Worm (Caenorhabditis elegans) whole organism, L2 larva: ENCODE results near the gene acbp-8.

Experiments used
- alr-1 ChIP-seq: fragments of 150-350 bp; optimal IDR thresholded peaks from 2 replicates; lab custom pipeline; 2014; ENCODE audit warnings: missing biosample characterization, missing genetic modification characterization
- aly-2 ChIP-seq: fragments of 150-350 bp; optimal IDR thresholded peaks from 2 replicates; lab custom pipeline; 2014; ENCODE audit warnings: missing biosample characterization, missing genetic modification characterization
- crh-2 ChIP-seq: sonication (generic microtip); optimal IDR thresholded peaks from 2 replicates; lab custom pipeline; 2017; ENCODE audit warnings: missing biosample characterization, missing genetic modification characterization
- elt-1 ChIP-seq: fragments of 150-350 bp; optimal IDR thresholded peaks from 2 replicates; lab custom pipeline; 2014; ENCODE audit warnings: missing biosample characterization, missing genetic modification characterization
- peb-1 ChIP-seq: fragments of 150-350 bp; optimal IDR thresholded peaks from 2 replicates; lab custom pipeline; 2014; ENCODE audit warnings: missing biosample characterization, missing genetic modification characterization
- ztf-11 ChIP-seq: sonication (generic microtip); optimal IDR thresholded peaks from 2 replicates; lab custom pipeline; 2017; ENCODE audit warnings: missing biosample characterization, missing genetic modification characterization

DNA sequence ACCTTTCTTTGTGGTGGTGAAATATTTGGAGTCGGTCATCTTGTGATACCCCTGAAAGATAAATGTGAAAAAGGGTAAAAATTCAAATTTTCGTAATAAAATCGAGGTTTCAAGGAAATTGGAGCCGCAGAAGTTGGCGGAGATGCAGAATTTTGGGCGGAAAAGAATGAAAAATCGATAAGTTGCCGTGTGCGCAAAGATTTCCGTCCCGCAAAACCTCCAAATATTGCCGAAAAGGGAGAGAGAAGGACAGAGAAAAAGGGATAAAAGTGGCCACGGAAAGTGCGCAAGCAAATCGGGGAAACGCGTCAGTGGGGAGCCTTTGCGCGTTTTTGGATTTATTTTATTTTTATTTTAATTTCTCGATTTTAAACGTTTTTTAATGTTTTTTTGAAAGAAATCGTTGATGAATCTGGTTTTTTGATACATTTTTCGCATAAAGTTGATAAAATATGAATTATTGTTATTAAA, 31.8 kb upstream of the acbp-8 start, which contains the start of gene apb-1:
- TF ChIP-seq ztf-11 (peak; percentile 22), elt-1 (tag; lab: Kevin White, UChicago) (no peak), peb-1 (tag; lab: Kevin White, UChicago) (no peak), alr-1 (tag; lab: Kevin White, UChicago) (no peak), crh-2 (tag; lab: Kevin White, UChicago) (peak; percentile 94), aly-2 (tag; lab: Kevin White, UChicago) (peak; percentile 76)
